Fruit fly (Drosophila melanogaster): Measurements from ENCODE around the gene Hsp70Aa.

Gene Hsp70Aa

dm6 chr3R:11984862-11985261 is 28.5 kb upstream of the Hsp70Aa start:
- TF ChIP-seq Pif1B (GFP tag; optimal IDR thresholded peaks at IDR 0.05) = no peak
- TF ChIP-seq EcR (GFP tag; optimal IDR thresholded peaks at IDR 0.05) = peak; percentile 79

- no peak for TF ChIP-seq CG32121 (GFP tag; IDR thresholded peaks at IDR 0.05)
These were observed 28.1 kb upstream of the Hsp70Aa start, which contains the start of gene CG3397 for dm6 chr3R:11984441-11984840. Gene CG3397 (minus strand): TSS chr3R:11984541.

- TF ChIP-seq D1 (tag; optimal IDR thresholded peaks at IDR 0.05) = peak; percentile 11
- no peak for TF ChIP-seq CG34367 (tag; optimal IDR thresholded peaks at IDR 0.05)
These were observed 26.2 kb upstream of the Hsp70Aa start for dm6 chr3R:11982547-11982946.

dm6 chr3R:11981962-11982361 is 25.6 kb upstream of the Hsp70Aa start, which contains the start of gene CG12224:
Gene CG12224 (minus strand): TSS chr3R:11982062.
- TF ChIP-seq CG8301 (tag; optimal IDR thresholded peaks at IDR 0.05) = no peak
- TF ChIP-seq EcR (GFP tag; optimal IDR thresholded peaks at IDR 0.05) = no peak
- TF ChIP-seq Pif1B (GFP tag; optimal IDR thresholded peaks at IDR 0.05) = no peak

- TF ChIP-seq CG14655 (GFP tag; optimal IDR thresholded peaks at IDR 0.05) = peak; percentile 52
- peak; percentile 51 for TF ChIP-seq CG9948 (tag; optimal IDR thresholded peaks at IDR 0.05)
- TF ChIP-seq EcR (GFP tag; optimal IDR thresholded peaks at IDR 0.05) = peak; percentile 15
- TF ChIP-seq Pif1B (GFP tag; optimal IDR thresholded peaks at IDR 0.05) = peak; percentile 44
- TF ChIP-seq Snoo (tag; optimal IDR thresholded peaks at IDR 0.05) = peak; percentile 31
- no peak for TF ChIP-seq CG10348 (GFP tag; IDR thresholded peaks at IDR 0.05)
- peak; percentile 42 for TF ChIP-seq CG34367 (tag; optimal IDR thresholded peaks at IDR 0.05)
- 0 out of 2 replicates have a peak, but pooled peaks have one; percentile 31 for TF ChIP-seq Ets98B (GFP tag; IDR thresholded peaks at IDR 0.05)
- no peak for TF ChIP-seq CG12605 (GFP tag; IDR thresholded peaks at IDR 0.05)
- no peak for TF ChIP-seq rn (GFP tag; IDR thresholded peaks at IDR 0.05)
- TF ChIP-seq fd96Ca (GFP tag; IDR thresholded peaks at IDR 0.05) = no peak
- peak; percentile 57 for TF ChIP-seq CG8301 (tag; optimal IDR thresholded peaks at IDR 0.05)
- TF ChIP-seq Pif1A (GFP tag; optimal IDR thresholded peaks at IDR 0.05) = peak; percentile 22
- peak; percentile 62 for TF ChIP-seq CG8159 (tag; optimal IDR thresholded peaks at IDR 0.05)
- no peak for TF ChIP-seq CG32121 (GFP tag; IDR thresholded peaks at IDR 0.05)
- TF ChIP-seq gl (tag; optimal IDR thresholded peaks at IDR 0.05) = no peak
- TF ChIP-seq CG4496 (GFP tag; IDR thresholded peaks at IDR 0.05) = peak; percentile 68; the same call in 2 of the 3 replicates
- no peak for TF ChIP-seq D1 (tag; optimal IDR thresholded peaks at IDR 0.05)
- peak; percentile 46 for TF ChIP-seq CG15710 (tag; optimal IDR thresholded peaks at IDR 0.05)
- TF ChIP-seq CG17806 (tag; optimal IDR thresholded peaks at IDR 0.05) = peak; percentile 59
- no peak for TF ChIP-seq CG13204 (GFP tag; optimal IDR thresholded peaks at IDR 0.05)
These were observed 23.7 kb upstream of the Hsp70Aa start, which contains the start of gene CG18547 for dm6 chr3R:11979879-11980571. Gene CG18547 (minus strand): TSS chr3R:11980390.

dm6 chr3R:11978278-11978677 is 21.9 kb upstream of the Hsp70Aa start:
- no peak for TF ChIP-seq CG13204 (GFP tag; optimal IDR thresholded peaks at IDR 0.05)
- TF ChIP-seq CG12605 (GFP tag; IDR thresholded peaks at IDR 0.05) = no peak
- TF ChIP-seq D1 (tag; optimal IDR thresholded peaks at IDR 0.05) = no peak
- TF ChIP-seq CG32121 (GFP tag; IDR thresholded peaks at IDR 0.05) = no peak
- TF ChIP-seq CG8159 (tag; optimal IDR thresholded peaks at IDR 0.05) = no peak
- no peak for TF ChIP-seq CG9948 (tag; optimal IDR thresholded peaks at IDR 0.05)
- TF ChIP-seq Ets98B (GFP tag; IDR thresholded peaks at IDR 0.05) = no peak
- no peak for TF ChIP-seq CG4496 (GFP tag; IDR thresholded peaks at IDR 0.05)
- no peak for TF ChIP-seq CG17806 (tag; optimal IDR thresholded peaks at IDR 0.05)
- no peak for TF ChIP-seq Pif1B (GFP tag; optimal IDR thresholded peaks at IDR 0.05)
- TF ChIP-seq Snoo (tag; optimal IDR thresholded peaks at IDR 0.05) = no peak
- no peak for TF ChIP-seq CG34367 (tag; optimal IDR thresholded peaks at IDR 0.05)
- no peak for TF ChIP-seq fd96Ca (GFP tag; IDR thresholded peaks at IDR 0.05)
- TF ChIP-seq CG14655 (GFP tag; optimal IDR thresholded peaks at IDR 0.05) = no peak
- TF ChIP-seq CG15710 (tag; optimal IDR thresholded peaks at IDR 0.05) = no peak
- no peak for TF ChIP-seq CG8301 (tag; optimal IDR thresholded peaks at IDR 0.05)
- no peak for TF ChIP-seq gl (tag; optimal IDR thresholded peaks at IDR 0.05)
- no peak for TF ChIP-seq CG10348 (GFP tag; IDR thresholded peaks at IDR 0.05)
- TF ChIP-seq EcR (GFP tag; optimal IDR thresholded peaks at IDR 0.05) = no peak
- TF ChIP-seq rn (GFP tag; IDR thresholded peaks at IDR 0.05) = no peak

- TF ChIP-seq CG15710 (tag; optimal IDR thresholded peaks at IDR 0.05) (no peak), gl (tag; optimal IDR thresholded peaks at IDR 0.05) (no peak), CG17806 (tag; optimal IDR thresholded peaks at IDR 0.05) (peak; percentile 7), CG12605 (GFP tag; IDR thresholded peaks at IDR 0.05) (0 out of 2 replicates have a peak, but pooled peaks have one; percentile 31), D1 (tag; optimal IDR thresholded peaks at IDR 0.05) (peak; percentile 18), rn (GFP tag; IDR thresholded peaks at IDR 0.05) (no peak), EcR (GFP tag; optimal IDR thresholded peaks at IDR 0.05) (no peak), CG4496 (GFP tag; IDR thresholded peaks at IDR 0.05) (no peak), CG9948 (tag; optimal IDR thresholded peaks at IDR 0.05) (peak; percentile 28), Pif1A (GFP tag; optimal IDR thresholded peaks at IDR 0.05) (no peak), fd96Ca (GFP tag; IDR thresholded peaks at IDR 0.05) (no peak), CG14655 (GFP tag; optimal IDR thresholded peaks at IDR 0.05) (peak; percentile 41), CG10348 (GFP tag; IDR thresholded peaks at IDR 0.05) (no peak), CG8159 (tag; optimal IDR thresholded peaks at IDR 0.05) (peak; percentile 31), CG8301 (tag; optimal IDR thresholded peaks at IDR 0.05) (peak; percentile 21), CG34367 (tag; optimal IDR thresholded peaks at IDR 0.05) (no peak), CG13204 (GFP tag; optimal IDR thresholded peaks at IDR 0.05) (no peak)
These were observed 21.0 kb upstream of the Hsp70Aa start for dm6 chr3R:11977336-11977678.

All from whole organism, pupa.